Worm (Caenorhabditis elegans): ENCODE data around the gene C06E7.4.

The C06E7.4 gene

DNA sequence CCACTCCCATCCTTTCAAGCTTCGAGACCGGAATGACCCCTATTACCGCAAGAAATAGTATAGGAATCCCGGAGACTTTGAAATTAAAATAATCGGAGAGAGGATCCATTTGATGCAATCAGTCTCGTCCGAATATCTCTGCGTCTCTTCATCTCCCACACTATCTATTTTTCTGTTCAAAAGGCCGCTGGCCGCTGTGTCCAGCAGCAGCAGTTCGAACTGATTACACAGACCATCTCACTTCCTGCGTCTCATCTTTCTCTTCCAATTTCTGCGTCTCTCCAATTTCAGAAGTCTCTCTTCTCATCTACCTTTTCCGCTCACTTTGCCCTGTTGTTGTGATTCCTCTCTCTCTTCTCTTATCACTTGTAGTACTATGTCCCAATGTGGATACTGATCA lies 42.3 kb downstream of the C06E7.4 start:
- TF ChIP-seq tra-4 (tag; optimal IDR thresholded peaks at IDR 0.05) (no peak), ceh-13 (GFP tag; optimal IDR thresholded peaks at IDR 0.05) (no peak), ets-7 (tag; optimal IDR thresholded peaks at IDR 0.05) (no peak), hmg-4 (GFP tag; optimal IDR thresholded peaks at IDR 0.05) (no peak), scrt-1 (GFP tag; IDR thresholded peaks at IDR 0.05) (no peak), B0310.2 (tag; optimal IDR thresholded peaks at IDR 0.05) (no peak), hmbx-1 (tag; optimal IDR thresholded peaks at IDR 0.05) (no peak), tbx-37 (GFP tag; conservative IDR thresholded peaks at IDR 0.05) (no peak)

DNA sequence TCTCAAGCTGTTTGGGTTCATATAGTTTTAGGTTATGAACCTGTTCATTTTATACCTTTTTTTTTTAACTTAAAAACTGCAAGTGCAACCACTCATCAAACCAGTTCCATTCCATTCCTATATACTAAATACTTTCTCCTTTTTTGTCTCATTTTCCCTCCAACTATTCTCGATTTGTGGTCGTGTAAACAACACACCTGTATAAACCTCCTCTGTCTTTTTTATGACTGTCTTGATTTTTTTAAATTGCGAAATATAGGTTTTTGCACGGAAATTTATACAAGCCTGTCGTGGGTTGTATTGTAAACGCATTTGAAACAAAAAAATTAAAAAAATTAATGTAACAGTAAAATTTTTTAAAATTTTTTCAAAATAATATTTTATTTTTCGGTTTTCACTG lies 43.3 kb downstream of the C06E7.4 start:
- no peak for TF ChIP-seq ceh-13 (GFP tag; optimal IDR thresholded peaks at IDR 0.05)
- no peak for TF ChIP-seq F13C5.2 (tag; optimal IDR thresholded peaks at IDR 0.05)
- no peak for TF ChIP-seq hmbx-1 (tag; optimal IDR thresholded peaks at IDR 0.05)
- no peak for TF ChIP-seq aly-1 (tag; optimal IDR thresholded peaks at IDR 0.05)
- TF ChIP-seq tbx-11 (GFP tag; IDR thresholded peaks at IDR 0.05): no peak
- TF ChIP-seq B0310.2 (tag; optimal IDR thresholded peaks at IDR 0.05): no peak
- no peak for TF ChIP-seq flt-1 (GFP tag; IDR thresholded peaks at IDR 0.05)
- no peak for TF ChIP-seq scrt-1 (GFP tag; IDR thresholded peaks at IDR 0.05)
- TF ChIP-seq tra-4 (tag; optimal IDR thresholded peaks at IDR 0.05): no peak
- TF ChIP-seq ets-7 (tag; optimal IDR thresholded peaks at IDR 0.05): no peak

DNA sequence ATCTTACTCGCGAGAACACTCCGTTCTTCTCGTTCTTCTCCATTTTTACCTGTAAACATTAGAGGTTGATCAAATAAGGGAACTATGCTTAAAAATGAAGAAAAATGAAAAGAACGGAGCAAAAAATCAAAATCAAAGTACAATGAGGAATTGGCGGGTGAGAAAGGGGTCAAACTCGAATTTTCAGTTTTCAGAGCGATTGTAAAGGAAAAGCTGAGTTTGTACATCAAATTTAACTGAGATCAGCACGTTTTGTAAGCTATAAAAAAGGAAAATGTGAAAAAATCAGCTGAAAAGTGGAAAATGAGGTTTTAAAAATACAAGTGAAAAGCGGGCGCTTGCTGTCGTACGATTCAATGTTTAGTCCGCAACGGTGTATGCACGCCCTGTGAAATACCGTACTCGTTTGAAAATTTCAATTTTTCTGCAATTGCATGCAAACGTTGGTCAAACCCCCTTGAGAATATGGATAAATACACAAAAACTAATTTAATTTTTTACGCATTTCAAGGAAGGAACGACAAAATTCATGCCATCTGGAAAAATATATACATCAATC lies 45.6 kb downstream of the C06E7.4 start, which contains the start of gene oops-1:
Gene oops-1, minus strand, starts transcription at position 51 of the 559 bp plus-strand sequence.
- TF ChIP-seq hmbx-1 (tag; optimal IDR thresholded peaks at IDR 0.05): no peak
- TF ChIP-seq hmg-4 (GFP tag; optimal IDR thresholded peaks at IDR 0.05): no peak
- TF ChIP-seq ama-1 (optimal IDR thresholded peaks at IDR 0.05): no peak
- TF ChIP-seq pes-1 (GFP tag; IDR thresholded peaks at IDR 0.05): no peak
- TF ChIP-seq F13C5.2 (tag; optimal IDR thresholded peaks at IDR 0.05): no peak
- TF ChIP-seq tbx-37 (GFP tag; conservative IDR thresholded peaks at IDR 0.05): no peak
- TF ChIP-seq ets-7 (tag; optimal IDR thresholded peaks at IDR 0.05): no peak
- no peak for TF ChIP-seq hnd-1 (tag; optimal IDR thresholded peaks at IDR 0.05)
- no peak for TF ChIP-seq sea-1 (GFP tag; conservative IDR thresholded peaks at IDR 0.05)
- TF ChIP-seq aly-1 (tag; optimal IDR thresholded peaks at IDR 0.05): no peak
- TF ChIP-seq tbx-11 (GFP tag; IDR thresholded peaks at IDR 0.05): no peak
- no peak for TF ChIP-seq ceh-36 (tag; optimal IDR thresholded peaks at IDR 0.05)
- no peak for TF ChIP-seq tra-4 (tag; optimal IDR thresholded peaks at IDR 0.05)
- no peak for TF ChIP-seq ceh-13 (GFP tag; optimal IDR thresholded peaks at IDR 0.05)
- TF ChIP-seq scrt-1 (GFP tag; IDR thresholded peaks at IDR 0.05): no peak
- TF ChIP-seq B0310.2 (tag; optimal IDR thresholded peaks at IDR 0.05): no peak
- no peak for TF ChIP-seq flt-1 (GFP tag; IDR thresholded peaks at IDR 0.05)

DNA sequence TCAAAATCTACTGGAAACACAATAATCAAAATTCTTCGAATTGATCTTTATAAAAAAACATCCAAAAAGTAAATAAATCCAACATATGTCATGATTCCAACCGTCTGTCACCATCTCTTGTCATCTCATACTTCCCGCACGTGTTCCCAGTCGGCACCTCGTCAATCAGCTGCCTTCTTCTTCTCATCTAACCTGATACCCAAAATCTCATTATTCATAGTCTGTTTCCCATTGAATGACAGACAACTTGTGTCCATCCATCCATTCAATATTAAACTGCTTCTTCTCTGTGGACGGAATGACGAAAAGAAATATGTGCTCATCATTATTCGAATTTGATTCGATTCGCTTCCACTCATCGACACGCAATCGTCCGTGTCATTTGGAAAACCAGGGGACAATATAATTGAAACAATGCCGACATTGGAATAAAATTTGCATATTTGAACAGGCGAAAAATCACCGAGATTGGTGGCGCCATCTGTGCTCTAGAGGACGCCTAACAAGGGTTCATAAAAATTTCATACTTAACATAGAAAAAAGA lies 48.6 kb downstream of the C06E7.4 start:
- TF ChIP-seq hnd-1 (tag; optimal IDR thresholded peaks at IDR 0.05) (no peak), sea-1 (GFP tag; conservative IDR thresholded peaks at IDR 0.05) (no peak), scrt-1 (GFP tag; IDR thresholded peaks at IDR 0.05) (no peak), tbx-37 (GFP tag; conservative IDR thresholded peaks at IDR 0.05) (no peak), aly-1 (tag; optimal IDR thresholded peaks at IDR 0.05) (no peak), ceh-36 (tag; optimal IDR thresholded peaks at IDR 0.05) (no peak), tra-4 (tag; optimal IDR thresholded peaks at IDR 0.05) (no peak)

DNA sequence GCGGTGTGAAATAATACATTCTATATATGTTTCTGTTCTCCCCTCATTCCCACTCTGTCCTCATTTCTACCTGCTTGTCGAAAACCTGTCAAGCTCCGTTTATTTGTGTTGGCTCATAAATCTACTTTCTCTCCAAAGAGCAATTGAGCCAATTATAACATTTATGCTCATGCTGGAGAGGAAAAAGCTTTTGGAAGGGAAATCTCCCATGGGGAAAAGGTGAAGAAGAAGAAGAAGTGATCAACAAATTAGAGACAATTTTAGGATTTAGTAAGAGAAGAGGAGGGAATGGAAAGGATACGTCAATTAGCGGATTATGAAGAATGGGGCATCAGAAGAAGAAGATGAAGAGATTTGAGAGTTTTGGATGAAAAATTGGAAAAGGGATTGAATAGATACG lies 50.0 kb downstream of the C06E7.4 start:
- TF ChIP-seq F13C5.2 (tag; optimal IDR thresholded peaks at IDR 0.05): no peak
- no peak for TF ChIP-seq ama-1 (optimal IDR thresholded peaks at IDR 0.05)
- no peak for TF ChIP-seq ceh-36 (tag; optimal IDR thresholded peaks at IDR 0.05)
- TF ChIP-seq tbx-11 (GFP tag; IDR thresholded peaks at IDR 0.05): no peak
- TF ChIP-seq pes-1 (GFP tag; IDR thresholded peaks at IDR 0.05): no peak
- TF ChIP-seq scrt-1 (GFP tag; IDR thresholded peaks at IDR 0.05): no peak
- no peak for TF ChIP-seq flt-1 (GFP tag; IDR thresholded peaks at IDR 0.05)
- no peak for TF ChIP-seq tra-4 (tag; optimal IDR thresholded peaks at IDR 0.05)
- no peak for TF ChIP-seq hmbx-1 (tag; optimal IDR thresholded peaks at IDR 0.05)
- TF ChIP-seq aly-1 (tag; optimal IDR thresholded peaks at IDR 0.05): no peak
- no peak for TF ChIP-seq B0310.2 (tag; optimal IDR thresholded peaks at IDR 0.05)
- no peak for TF ChIP-seq tbx-37 (GFP tag; conservative IDR thresholded peaks at IDR 0.05)
- TF ChIP-seq hnd-1 (tag; optimal IDR thresholded peaks at IDR 0.05): no peak
- no peak for TF ChIP-seq hmg-4 (GFP tag; optimal IDR thresholded peaks at IDR 0.05)
- TF ChIP-seq ceh-13 (GFP tag; optimal IDR thresholded peaks at IDR 0.05): no peak
- no peak for TF ChIP-seq ets-7 (tag; optimal IDR thresholded peaks at IDR 0.05)
- TF ChIP-seq sea-1 (GFP tag; conservative IDR thresholded peaks at IDR 0.05): no peak

DNA sequence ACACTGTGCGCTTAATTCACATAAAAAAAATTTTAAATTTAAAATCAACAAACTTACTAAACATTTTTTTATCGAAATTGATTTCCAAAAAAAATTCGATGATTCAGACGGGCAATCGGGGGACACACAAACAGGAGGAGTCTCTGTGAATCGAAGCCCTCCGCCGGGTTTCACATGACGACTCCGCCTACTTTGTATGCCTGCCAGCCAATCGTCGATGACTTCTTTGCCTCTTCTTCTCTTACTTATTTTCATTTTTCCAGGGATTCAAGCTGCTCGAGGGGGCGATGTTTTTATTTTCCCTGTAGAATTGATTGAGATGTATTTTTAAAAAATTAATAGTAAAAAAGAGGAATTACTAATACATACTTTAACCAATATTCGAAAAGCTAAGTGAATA lies 52.9 kb downstream of the C06E7.4 start, which contains the start of gene lntl-1:
Gene lntl-1, minus strand, starts transcription at position 185 of the 400 bp plus-strand sequence.
- TF ChIP-seq F13C5.2 (tag; optimal IDR thresholded peaks at IDR 0.05): no peak
- TF ChIP-seq scrt-1 (GFP tag; IDR thresholded peaks at IDR 0.05): no peak
- no peak for TF ChIP-seq pes-1 (GFP tag; IDR thresholded peaks at IDR 0.05)
- TF ChIP-seq ama-1 (optimal IDR thresholded peaks at IDR 0.05): no peak
- no peak for TF ChIP-seq ceh-36 (tag; optimal IDR thresholded peaks at IDR 0.05)
- TF ChIP-seq flt-1 (GFP tag; IDR thresholded peaks at IDR 0.05): no peak
- TF ChIP-seq ceh-13 (GFP tag; optimal IDR thresholded peaks at IDR 0.05): no peak
- TF ChIP-seq hmg-4 (GFP tag; optimal IDR thresholded peaks at IDR 0.05): no peak
- no peak for TF ChIP-seq tbx-11 (GFP tag; IDR thresholded peaks at IDR 0.05)

DNA sequence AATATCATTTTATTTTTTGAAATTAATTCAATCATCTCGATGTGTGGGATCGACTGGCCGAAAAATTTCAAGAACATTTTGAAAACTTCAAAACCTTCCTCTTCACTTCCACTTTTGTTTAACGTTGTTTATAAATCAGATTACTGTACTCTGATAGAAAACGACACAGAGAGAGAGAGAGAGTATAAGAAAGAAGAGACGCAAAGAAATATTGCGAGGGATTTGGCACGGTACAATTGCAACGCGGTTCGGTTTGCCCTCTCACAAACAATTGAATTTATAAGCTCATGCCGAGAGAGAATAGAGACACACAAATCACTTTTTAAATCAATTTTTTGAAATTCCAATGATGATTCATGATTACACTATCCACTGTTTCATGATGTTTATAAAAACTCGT lies 53.4 kb downstream of the C06E7.4 start:
- TF ChIP-seq flt-1 (GFP tag; IDR thresholded peaks at IDR 0.05): no peak
- TF ChIP-seq ceh-13 (GFP tag; optimal IDR thresholded peaks at IDR 0.05): no peak
- TF ChIP-seq ceh-36 (tag; optimal IDR thresholded peaks at IDR 0.05): no peak
- TF ChIP-seq sea-1 (GFP tag; conservative IDR thresholded peaks at IDR 0.05): no peak
- no peak for TF ChIP-seq hmbx-1 (tag; optimal IDR thresholded peaks at IDR 0.05)
- no peak for TF ChIP-seq ama-1 (optimal IDR thresholded peaks at IDR 0.05)
- TF ChIP-seq ets-7 (tag; optimal IDR thresholded peaks at IDR 0.05): no peak

Data from whole organism, early embryonic.